Fruit fly (Drosophila melanogaster): ENCODE measurements around the gene Scgbeta.

dm6 chr3R:12454492-12454891 lies 32.3 kb upstream of the Scgbeta start:
- no peak for TF ChIP-seq CG11617 (GFP tag; optimal IDR thresholded peaks at IDR 0.05)
- no peak for TF ChIP-seq pad (GFP tag; optimal IDR thresholded peaks at IDR 0.05)
- TF ChIP-seq toe (GFP tag; optimal IDR thresholded peaks at IDR 0.05), result no peak
- no peak for TF ChIP-seq Crg-1 (GFP tag; optimal IDR thresholded peaks at IDR 0.05)
- TF ChIP-seq Mnt (GFP tag; optimal IDR thresholded peaks at IDR 0.05), result no peak
- no peak for TF ChIP-seq kay (GFP tag; ENCODE audit: borderline replicate concordance)
- no peak for TF ChIP-seq Hr96 (GFP tag; optimal IDR thresholded peaks at IDR 0.05)
- no peak for TF ChIP-seq cnc (optimal IDR thresholded peaks at IDR 0.05)
- TF ChIP-seq ovo (GFP tag; optimal IDR thresholded peaks at IDR 0.05), result no peak
- TF ChIP-seq CG14711 (tag; optimal IDR thresholded peaks at IDR 0.05), result no peak
- TF ChIP-seq CG33017 (tag; optimal IDR thresholded peaks at IDR 0.05), result no peak

All from whole organism, adult.